Worm (Caenorhabditis elegans) whole organism, L1 larva: ENCODE measurements around the gene rpl-36.A.

Experiments used
- hpl-2 ChIP-seq: fragments of 150-350 bp; optimal IDR thresholded peaks from 2 replicates; lab custom pipeline; 2014; ENCODE audit warnings: missing biosample characterization, missing genetic modification reagents, missing genetic modification characterization
- lin-15B ChIP-seq: fragments of 150-350 bp; sonication (generic microtip); optimal IDR thresholded peaks from 3 replicates; lab custom pipeline; 2014; ENCODE audit warnings: missing biosample characterization, missing genetic modification characterization
- nhr-237 ChIP-seq: fragments of 150-350 bp; optimal IDR thresholded peaks from 2 replicates; lab custom pipeline; 2014; ENCODE audit warnings: missing biosample characterization, missing genetic modification characterization
- rnt-1 ChIP-seq: sonication (generic microtip); optimal IDR thresholded peaks from 2 replicates; lab custom pipeline; 2016; ENCODE audit warnings: mild to moderate bottlenecking, missing genetic modification characterization, moderate library complexity, missing compliant biosample characterization
- zag-1 ChIP-seq: fragments of 150-350 bp; optimal IDR thresholded peaks from 2 replicates; lab custom pipeline; 2014; ENCODE audit warnings: missing biosample characterization, missing genetic modification characterization
- zip-4 ChIP-seq: fragments of 200-800 bp; sonication (Bioruptor generic); optimal IDR thresholded peaks from 2 replicates; lab custom pipeline; 2018; ENCODE audit warnings: mild to moderate bottlenecking, missing genetic modification characterization, moderate library complexity, missing compliant biosample characterization
- ztf-4 ChIP-seq: fragments of 150-350 bp; optimal IDR thresholded peaks from 2 replicates; lab custom pipeline; 2014; ENCODE audit warnings: missing biosample characterization, missing genetic modification characterization

ce11 chrII:11064191-11064695 lies 32.8 kb downstream of the rpl-36.A start:
- no peak for TF ChIP-seq lin-15B (tag; lab: Kevin White, UChicago)
- no peak for TF ChIP-seq rnt-1 (tag; lab: Kevin White, UChicago)
- TF ChIP-seq zag-1 (tag; lab: Kevin White, UChicago) = no peak
- no peak for TF ChIP-seq zip-4 (GFP tag; lab: Kevin White, UChicago)
- TF ChIP-seq hpl-2 (GFP tag; lab: Kevin White, UChicago) = no peak
- no peak for TF ChIP-seq ztf-4 (tag; lab: Kevin White, UChicago)
- no peak for TF ChIP-seq nhr-237
